Worm (Caenorhabditis elegans) whole organism, early embryonic: ENCODE measurements around the gene lips-11.

Experiments
- B0310.2 ChIP-seq: sonication (generic microtip); optimal IDR thresholded peaks from 2 replicates; lab custom pipeline; 2016; ENCODE audit warnings: mild to moderate bottlenecking, missing genetic modification characterization, missing compliant biosample characterization
- F13C5.2 ChIP-seq: sonication (generic microtip); optimal IDR thresholded peaks from 2 replicates; lab custom pipeline; 2017; ENCODE audit warnings: mild to moderate bottlenecking, missing genetic modification characterization, inconsistent platforms, missing compliant biosample characterization
- aly-1 ChIP-seq: sonication (generic microtip); optimal IDR thresholded peaks from 2 replicates; lab custom pipeline; 2016; ENCODE audit warnings: missing genetic modification characterization, missing compliant biosample characterization
- ama-1 ChIP-seq: fragments of 150-350 bp; optimal IDR thresholded peaks from 2 replicates; lab custom pipeline; 2014
- ceh-13 ChIP-seq: fragments of 200-800 bp; sonication (Bioruptor generic); optimal IDR thresholded peaks from 2 replicates; lab custom pipeline; 2018; ENCODE audit warnings: mild to moderate bottlenecking, missing genetic modification characterization, missing compliant biosample characterization
- ceh-36 ChIP-seq: sonication (generic microtip); optimal IDR thresholded peaks from 2 replicates; lab custom pipeline; 2016; ENCODE audit warnings: missing genetic modification characterization, inconsistent platforms, missing compliant biosample characterization
- ets-7 ChIP-seq: sonication (generic microtip); optimal IDR thresholded peaks from 2 replicates; lab custom pipeline; 2016; ENCODE audit warnings: missing genotype, missing genetic modification characterization, missing compliant biosample characterization
- flt-1 ChIP-seq: fragments of 200-800 bp; sonication (Bioruptor generic); IDR thresholded peaks from 2 replicates; pipeline ENCODE4 v1.3.6; 2022; ENCODE audit warnings: missing genetic modification characterization, missing compliant biosample characterization
- hmbx-1 ChIP-seq: sonication (generic microtip); optimal IDR thresholded peaks from 2 replicates; lab custom pipeline; 2016; ENCODE audit warnings: mild to moderate bottlenecking, missing genetic modification characterization, missing compliant biosample characterization
- hmg-4 ChIP-seq: fragments of 200-800 bp; sonication (Bioruptor generic); optimal IDR thresholded peaks from 2 replicates; lab custom pipeline; 2018; ENCODE audit warnings: mild to moderate bottlenecking, missing genetic modification characterization, missing compliant biosample characterization
- hnd-1 ChIP-seq: sonication (generic microtip); optimal IDR thresholded peaks from 2 replicates; lab custom pipeline; 2016; ENCODE audit warnings: missing genetic modification characterization, missing compliant biosample characterization
- pes-1 ChIP-seq: fragments of 200-800 bp; sonication (Bioruptor generic); IDR thresholded peaks from 2 replicates; pipeline ENCODE4 v1.3.6; 2022; ENCODE audit warnings: missing genetic modification reagents, missing genetic modification characterization, missing compliant biosample characterization
- scrt-1 ChIP-seq: fragments of 200-800 bp; sonication (Bioruptor generic); IDR thresholded peaks from 2 replicates; pipeline ENCODE4 v1.3.6; 2022; ENCODE audit warnings: missing genetic modification characterization, missing compliant biosample characterization
- sea-1 ChIP-seq: fragments of 200-800 bp; sonication (Bioruptor generic); conservative IDR thresholded peaks from 2 replicates; pipeline ENCODE4 v1.3.6; 2022; ENCODE audit warnings: missing genetic modification characterization, missing compliant biosample characterization
- tbx-11 ChIP-seq: fragments of 200-800 bp; sonication (Bioruptor generic); IDR thresholded peaks from 2 replicates; pipeline ENCODE4 v1.3.6; 2022; ENCODE audit warnings: missing genetic modification characterization, missing compliant biosample characterization
- tbx-37 ChIP-seq: fragments of 200-800 bp; sonication (Bioruptor generic); conservative IDR thresholded peaks from 2 replicates; pipeline ENCODE4 v1.3.6; 2022; ENCODE audit warnings: missing genetic modification reagents, missing genetic modification characterization, missing compliant biosample characterization
- tra-4 ChIP-seq: sonication (generic microtip); optimal IDR thresholded peaks from 2 replicates; lab custom pipeline; 2017; ENCODE audit warnings: missing genetic modification characterization, missing compliant biosample characterization

The lips-11 gene

DNA sequence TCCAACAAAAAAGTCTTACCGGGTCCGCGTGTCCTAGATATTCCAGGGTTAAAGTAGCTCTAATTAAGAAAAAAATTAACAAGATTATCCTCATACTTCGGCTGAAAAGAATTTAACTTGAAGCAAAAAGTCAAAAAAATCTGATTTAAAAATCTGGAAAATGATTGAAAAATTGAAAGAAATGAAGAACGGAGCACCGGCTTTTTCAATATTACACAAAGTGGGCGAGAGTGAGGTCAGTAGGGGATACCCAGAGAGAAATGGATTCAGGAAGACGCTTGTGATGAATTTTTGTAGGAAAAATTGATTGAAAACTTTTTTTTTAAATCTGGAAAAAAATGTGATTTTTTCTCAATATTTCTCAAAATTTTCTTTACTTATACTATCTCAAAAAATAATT lies 10.1 kb downstream of the lips-11 start, which contains the start of gene pho-14:
Gene pho-14, minus strand, starts transcription at position 101 of the 400 bp plus-strand sequence.
- TF ChIP-seq ceh-36 (no peak), pes-1 (GFP tag; lab: Robert Waterston, UW) (no peak), hnd-1 (tag; lab: Kevin White, UChicago) (no peak), ceh-13 (GFP tag; lab: Kevin White, UChicago) (no peak), B0310.2 (tag; lab: Kevin White, UChicago) (no peak), hmbx-1 (tag; lab: Kevin White, UChicago) (no peak), hmg-4 (GFP tag; lab: Kevin White, UChicago) (no peak), scrt-1 (GFP tag; lab: Robert Waterston, UW) (no peak), tbx-11 (no peak)

DNA sequence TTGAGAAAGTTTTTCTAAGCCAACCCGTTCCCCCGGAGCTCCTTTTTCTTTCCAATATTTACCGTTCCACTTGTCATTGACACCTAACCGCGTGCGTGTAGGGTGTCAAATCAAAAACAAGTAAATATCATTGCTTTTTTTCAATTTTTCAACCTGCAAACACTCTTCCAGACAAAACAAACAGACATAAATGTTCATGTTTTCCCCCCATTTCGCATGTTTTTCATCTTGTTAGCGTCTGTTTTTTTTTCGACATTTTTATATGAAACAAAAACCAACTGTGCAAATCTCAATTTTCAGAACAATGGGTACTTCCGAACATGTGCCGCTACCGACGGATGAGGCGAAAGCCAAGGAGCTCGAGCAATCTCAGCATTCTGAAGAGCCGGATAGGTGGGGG lies 19.1 kb downstream of the lips-11 start, which contains the start of gene snf-3:
Gene snf-3, plus strand, starts transcription at position 301 of the 400 bp plus-strand sequence.
- TF ChIP-seq hmbx-1 (tag; lab: Kevin White, UChicago) (no peak), scrt-1 (GFP tag; lab: Robert Waterston, UW) (no peak), B0310.2 (tag; lab: Kevin White, UChicago) (no peak), hnd-1 (tag; lab: Kevin White, UChicago) (no peak), ets-7 (tag; lab: Kevin White, UChicago) (no peak), flt-1 (GFP tag; lab: Robert Waterston, UW) (no peak), ama-1 (lab: Kevin White, UChicago) (no peak), tbx-37 (GFP tag; lab: Robert Waterston, UW) (no peak), hmg-4 (GFP tag; lab: Kevin White, UChicago) (no peak), tra-4 (tag; lab: Kevin White, UChicago) (no peak), aly-1 (tag; lab: Kevin White, UChicago) (no peak), sea-1 (GFP tag; lab: Robert Waterston, UW) (no peak), pes-1 (GFP tag; lab: Robert Waterston, UW) (no peak), tbx-11 (no peak), F13C5.2 (tag; lab: Kevin White, UChicago) (no peak)

DNA sequence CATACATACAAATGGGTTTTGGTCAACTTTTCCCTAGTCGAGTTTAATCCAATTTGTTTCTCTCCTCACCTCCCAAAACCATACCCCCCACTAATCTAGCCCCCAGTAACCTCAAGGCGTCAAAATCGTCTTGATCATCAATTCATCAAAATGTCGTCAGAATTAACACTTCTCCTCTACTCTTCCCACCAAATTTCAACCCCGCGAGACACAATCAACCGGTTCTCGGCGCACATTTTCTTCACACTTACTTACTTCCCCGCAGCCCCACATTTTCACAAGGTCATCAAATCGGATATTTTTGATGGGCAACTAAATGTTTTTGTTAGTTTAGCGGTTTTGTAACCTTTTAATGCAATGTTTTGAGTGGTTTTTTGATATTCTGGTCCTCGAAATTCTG lies 20.1 kb downstream of the lips-11 start:
- TF ChIP-seq ceh-36 (no peak), scrt-1 (GFP tag; lab: Robert Waterston, UW) (no peak), ets-7 (tag; lab: Kevin White, UChicago) (no peak), ama-1 (lab: Kevin White, UChicago) (no peak), flt-1 (GFP tag; lab: Robert Waterston, UW) (no peak)

DNA sequence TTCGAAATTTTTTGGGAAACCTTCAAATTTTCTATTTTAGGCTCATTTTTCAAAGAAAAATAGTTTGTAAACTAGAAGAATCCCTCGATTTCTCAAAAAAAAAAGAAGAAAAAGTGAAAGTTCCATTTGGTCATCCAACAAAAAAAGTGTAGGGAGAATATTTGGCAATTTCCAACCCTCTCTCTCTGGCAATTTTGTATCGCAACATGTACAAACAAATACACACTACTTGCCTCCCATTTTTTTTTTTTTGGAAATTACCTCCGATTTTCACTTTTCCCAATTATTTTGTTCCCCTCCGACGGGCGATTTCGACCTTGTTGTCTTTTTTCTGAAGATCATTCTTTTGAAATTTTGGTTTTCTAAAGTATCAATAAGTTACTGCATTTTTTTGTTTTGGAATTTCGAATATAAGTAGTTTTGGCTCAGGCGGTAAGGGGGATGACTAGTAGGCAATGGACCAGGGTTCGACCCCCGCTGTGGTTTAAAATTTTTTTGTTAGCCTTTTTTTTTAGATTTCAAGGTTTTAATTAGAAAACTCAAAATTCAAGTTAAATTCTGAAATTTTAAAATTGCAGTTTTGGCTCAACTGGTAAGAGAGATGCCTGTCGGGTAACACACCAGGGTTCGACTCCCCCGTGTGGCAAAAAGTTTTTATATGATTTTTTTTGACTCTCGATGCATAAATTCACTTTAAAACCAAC lies 22.1 kb downstream of the lips-11 start:
- TF ChIP-seq hnd-1 (tag; lab: Kevin White, UChicago), result no peak
- no peak for TF ChIP-seq flt-1 (GFP tag; lab: Robert Waterston, UW)
- TF ChIP-seq pes-1 (GFP tag; lab: Robert Waterston, UW), result no peak
- TF ChIP-seq ets-7 (tag; lab: Kevin White, UChicago), result no peak
- TF ChIP-seq hmg-4 (GFP tag; lab: Kevin White, UChicago), result no peak
- no peak for TF ChIP-seq tra-4 (tag; lab: Kevin White, UChicago)
- TF ChIP-seq F13C5.2 (tag; lab: Kevin White, UChicago), result no peak
- TF ChIP-seq tbx-37 (GFP tag; lab: Robert Waterston, UW), result no peak

DNA sequence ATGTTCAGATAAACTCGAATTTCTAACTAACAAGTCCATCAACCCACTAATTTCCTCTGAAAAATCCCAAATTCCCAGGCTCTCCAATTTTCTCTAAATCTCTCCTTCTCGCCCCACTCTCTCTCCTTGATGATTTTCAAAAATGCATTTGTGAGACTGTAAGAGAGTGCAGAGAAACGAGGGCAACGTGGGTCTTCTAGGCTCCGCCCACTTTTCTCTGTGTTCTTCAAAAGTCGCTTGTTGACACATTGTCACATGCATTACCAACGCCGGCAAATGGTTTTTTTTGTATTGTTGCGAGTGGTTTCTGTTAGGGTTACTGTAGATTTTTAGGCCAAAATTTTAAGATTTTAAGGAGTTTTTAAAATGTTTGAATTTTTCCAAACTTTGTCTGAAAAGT lies 24.3 kb downstream of the lips-11 start:
- TF ChIP-seq tbx-37 (GFP tag; lab: Robert Waterston, UW) (no peak), ets-7 (tag; lab: Kevin White, UChicago) (no peak), aly-1 (tag; lab: Kevin White, UChicago) (no peak), flt-1 (GFP tag; lab: Robert Waterston, UW) (no peak), scrt-1 (GFP tag; lab: Robert Waterston, UW) (no peak), tra-4 (tag; lab: Kevin White, UChicago) (no peak), pes-1 (GFP tag; lab: Robert Waterston, UW) (no peak), sea-1 (GFP tag; lab: Robert Waterston, UW) (no peak), ceh-13 (GFP tag; lab: Kevin White, UChicago) (no peak), ceh-36 (no peak)

DNA sequence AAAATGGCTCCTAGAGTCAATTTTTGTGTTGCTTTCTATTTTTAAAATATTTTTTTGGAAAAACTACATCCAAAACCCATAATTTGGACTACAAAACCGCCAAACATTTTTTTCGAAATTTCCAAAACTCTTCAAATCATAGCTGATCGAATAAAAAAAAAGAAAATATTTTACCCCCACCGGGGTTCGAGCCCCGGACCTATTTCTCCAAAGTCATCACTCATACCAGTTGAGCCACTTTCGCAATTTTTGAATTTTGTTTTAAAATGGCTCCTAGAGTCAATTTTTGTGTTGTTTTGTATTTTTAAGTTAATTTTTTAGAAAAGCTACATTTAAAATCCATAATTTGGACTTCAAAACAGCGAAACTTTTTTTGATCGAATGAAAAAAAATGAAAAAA lies 25.3 kb downstream of the lips-11 start:
- TF ChIP-seq ets-7 (tag; lab: Kevin White, UChicago) (no peak), tbx-11 (no peak), aly-1 (tag; lab: Kevin White, UChicago) (no peak), scrt-1 (GFP tag; lab: Robert Waterston, UW) (no peak), B0310.2 (tag; lab: Kevin White, UChicago) (no peak), tbx-37 (GFP tag; lab: Robert Waterston, UW) (no peak), hmg-4 (GFP tag; lab: Kevin White, UChicago) (no peak), hmbx-1 (tag; lab: Kevin White, UChicago) (no peak), pes-1 (GFP tag; lab: Robert Waterston, UW) (no peak), flt-1 (GFP tag; lab: Robert Waterston, UW) (no peak), tra-4 (tag; lab: Kevin White, UChicago) (no peak)

DNA sequence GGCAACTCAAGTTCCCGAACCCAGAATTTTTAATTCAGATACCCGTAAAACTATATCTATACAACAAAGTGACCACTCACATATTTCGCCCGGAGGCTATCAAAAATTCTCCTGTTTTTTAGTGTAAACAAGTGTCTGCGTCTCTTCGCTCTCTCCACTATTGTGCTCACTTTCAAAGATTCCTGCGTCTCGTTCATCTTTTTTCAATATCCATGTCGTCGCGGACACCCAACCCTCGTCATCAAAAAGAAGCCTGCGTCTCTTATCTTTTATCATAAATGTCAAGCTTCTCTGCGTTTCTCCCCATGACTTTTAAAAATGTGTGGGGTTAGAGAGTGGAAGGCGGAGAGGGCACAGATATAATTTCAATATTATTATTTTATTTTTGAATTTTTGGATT lies 25.9 kb downstream of the lips-11 start:
- no peak for TF ChIP-seq hmbx-1 (tag; lab: Kevin White, UChicago)
- TF ChIP-seq sea-1 (GFP tag; lab: Robert Waterston, UW), result no peak
- TF ChIP-seq ets-7 (tag; lab: Kevin White, UChicago), result no peak
- no peak for TF ChIP-seq flt-1 (GFP tag; lab: Robert Waterston, UW)
- TF ChIP-seq tbx-37 (GFP tag; lab: Robert Waterston, UW), result no peak
- TF ChIP-seq pes-1 (GFP tag; lab: Robert Waterston, UW), result no peak
- TF ChIP-seq ama-1 (lab: Kevin White, UChicago), result no peak
- no peak for TF ChIP-seq aly-1 (tag; lab: Kevin White, UChicago)
- no peak for TF ChIP-seq tbx-11
- TF ChIP-seq hnd-1 (tag; lab: Kevin White, UChicago), result no peak
- no peak for TF ChIP-seq scrt-1 (GFP tag; lab: Robert Waterston, UW)
- no peak for TF ChIP-seq ceh-13 (GFP tag; lab: Kevin White, UChicago)
- no peak for TF ChIP-seq B0310.2 (tag; lab: Kevin White, UChicago)
- TF ChIP-seq tra-4 (tag; lab: Kevin White, UChicago), result no peak
- TF ChIP-seq hmg-4 (GFP tag; lab: Kevin White, UChicago), result no peak
- no peak for TF ChIP-seq F13C5.2 (tag; lab: Kevin White, UChicago)
- TF ChIP-seq ceh-36, result no peak
